Worm (Caenorhabditis elegans): Measurements from ENCODE around the gene ram-2.

Gene ram-2

ce11 chrII:11050678-11051077 is 34.0 kb upstream of the ram-2 start:
- TF ChIP-seq hmg-1.2 (GFP tag; IDR thresholded peaks at IDR 0.05) (no peak; the same call in 1 of the 2 replicates), B0019.2 (GFP tag; conservative IDR thresholded peaks at IDR 0.05) (peak; percentile 82), F22D6.2 (tag; optimal IDR thresholded peaks at IDR 0.05) (no peak), efl-1 (GFP tag; optimal IDR thresholded peaks at IDR 0.05) (peak; percentile 71), nfyb-1 (GFP tag; IDR thresholded peaks at IDR 0.05) (no peak), snpc-1.1 (tag; optimal IDR thresholded peaks at IDR 0.05; ENCODE audit: insufficient read depth) (peak; percentile 37), hsf-1 (GFP tag; IDR thresholded peaks at IDR 0.05) (0 out of 2 replicates have a peak, but pooled peaks have one; percentile 25), tbp1 (GFP tag; optimal IDR thresholded peaks at IDR 0.05) (peak; percentile 27), snpc-3.4 (tag; optimal IDR thresholded peaks at IDR 0.05) (peak; percentile 63), Y56A3A.18 (GFP tag; IDR thresholded peaks at IDR 0.05) (no peak), snpc-1.3 (tag; optimal IDR thresholded peaks at IDR 0.05; ENCODE audit: insufficient read depth) (no peak), F49E8.2 (tag; optimal IDR thresholded peaks at IDR 0.05; ENCODE audit: insufficient read depth) (peak; percentile 81), sptf-2 (GFP tag; optimal IDR thresholded peaks at IDR 0.05) (no peak), madf-8 (GFP tag; conservative IDR thresholded peaks at IDR 0.05) (peak; percentile 94), F33H1.4 (GFP tag; IDR thresholded peaks at IDR 0.05) (peak; percentile 94), xnd-1 (tag; optimal IDR thresholded peaks at IDR 0.05) (peak; percentile 89), ceh-100 (GFP tag; IDR thresholded peaks at IDR 0.05) (peak; percentile 60), C06A6.2 (GFP tag; conservative IDR thresholded peaks at IDR 0.05) (no peak), ztf-28 (GFP tag; IDR thresholded peaks at IDR 0.05) (no peak), pha-4 (tag; optimal IDR thresholded peaks at IDR 0.05) (no peak), D2030.7 (GFP tag; IDR thresholded peaks at IDR 0.05) (peak; percentile 84), dox-1 (GFP tag; IDR thresholded peaks at IDR 0.05) (peak; percentile 53; the same call in 1 of the 2 replicates), zim-3 (tag; optimal IDR thresholded peaks at IDR 0.05) (no peak), attf-3 (GFP tag; conservative IDR thresholded peaks at IDR 0.05) (peak; percentile 45; the same call in 1 of the 2 replicates), madf-6 (GFP tag; IDR thresholded peaks at IDR 0.05) (peak; percentile 98), pbrm-1 (GFP tag; IDR thresholded peaks at IDR 0.05) (0 out of 2 replicates have a peak, but pooled peaks have one; percentile 9), aptf-2 (GFP tag; conservative IDR thresholded peaks at IDR 0.05) (no peak), mcd-1 (GFP tag; IDR thresholded peaks at IDR 0.05) (peak; percentile 61; the same call in 1 of the 2 replicates), ekl-4 (GFP tag; IDR thresholded peaks at IDR 0.05) (0 out of 2 replicates have a peak, but pooled peaks have one; percentile 41), tlf-1 (GFP tag; optimal IDR thresholded peaks at IDR 0.05) (peak; percentile 21), lsl-1 (GFP tag; optimal IDR thresholded peaks at IDR 0.05) (peak; percentile 99), lin-54 (GFP tag; optimal IDR thresholded peaks at IDR 0.05) (peak; percentile 75), ceh-91 (GFP tag; IDR thresholded peaks at IDR 0.05) (peak; percentile 88), athp-1 (tag; optimal IDR thresholded peaks at IDR 0.05) (peak; percentile 66), F39B2.1 (GFP tag; IDR thresholded peaks at IDR 0.05) (peak; percentile 19; the same call in 1 of the 2 replicates), madf-3 (GFP tag; IDR thresholded peaks at IDR 0.05) (peak; percentile 58; the same call in 1 of the 2 replicates)

ce11 chrII:11049876-11050275 is 33.2 kb upstream of the ram-2 start, which contains the start of the genes sdhd-1 and ilkp-1:
TSS of gene sdhd-1 (minus strand) at chrII:11049913.
TSS of gene ilkp-1 (plus strand) at chrII:11050255.
- TF ChIP-seq dpff-1 (tag; optimal IDR thresholded peaks at IDR 0.05), result no peak
- TF ChIP-seq hmg-1.2 (GFP tag; IDR thresholded peaks at IDR 0.05), result peak; percentile 48; the same call in 1 of the 2 replicates
- TF ChIP-seq attf-3 (GFP tag; conservative IDR thresholded peaks at IDR 0.05), result peak; percentile 90
- no peak for TF ChIP-seq C17E4.6 (GFP tag; IDR thresholded peaks at IDR 0.05)
- no peak for TF ChIP-seq egl-18 (GFP tag; IDR thresholded peaks at IDR 0.05)
- TF ChIP-seq efl-1 (GFP tag; optimal IDR thresholded peaks at IDR 0.05), result peak; percentile 33
- peak; percentile 55 for TF ChIP-seq lin-54 (GFP tag; optimal IDR thresholded peaks at IDR 0.05)
- TF ChIP-seq lsy-27 (tag; optimal IDR thresholded peaks at IDR 0.05; ENCODE audit: borderline replicate concordance, insufficient read depth), result no peak
- TF ChIP-seq F10E7.11 (tag; optimal IDR thresholded peaks at IDR 0.05), result no peak
- no peak for TF ChIP-seq F52B5.7 (tag; optimal IDR thresholded peaks at IDR 0.05)
- peak in 1 of 3 experiments; percentile 54 for TF ChIP-seq lin-35 (GFP tag; optimal IDR thresholded peaks at IDR 0.05)
- no peak for TF ChIP-seq rec-8 (tag; optimal IDR thresholded peaks at IDR 0.05)
- no peak for TF ChIP-seq F23B12.7 (tag; optimal IDR thresholded peaks at IDR 0.05; ENCODE audit: insufficient read depth)
- TF ChIP-seq attf-5 (GFP tag; optimal IDR thresholded peaks at IDR 0.05), result peak; percentile 20

Measured in whole organism, young adult.